Fruit fly (Drosophila melanogaster): ENCODE results near the gene Glut3.

- TF ChIP-seq Mio (GFP tag; optimal IDR thresholded peaks at IDR 0.05) (no peak), br (GFP tag; optimal IDR thresholded peaks at IDR 0.05) (no peak), N (GFP tag; optimal IDR thresholded peaks at IDR 0.05) (no peak), CrebA (GFP tag; optimal IDR thresholded peaks at IDR 0.05; ENCODE audit: borderline replicate concordance) (no peak), woc (GFP tag; optimal IDR thresholded peaks at IDR 0.05) (no peak), OdsH (GFP tag; optimal IDR thresholded peaks at IDR 0.05) (no peak), brk (GFP tag; optimal IDR thresholded peaks at IDR 0.05) (no peak)
Observed at dm6 chr3R:16791619-16792018, 3.5 kb downstream of the Glut3 start.
